Fruit fly (Drosophila melanogaster) whole organism: ENCODE data around the gene Prat.

Experiments
- CG8478 ChIP-seq: fragments of >200 bp; optimal IDR thresholded peaks from 2 replicates; lab custom pipeline; 2018; ENCODE audit warnings: inconsistent platforms
- psq ChIP-seq: fragments of >200 bp; optimal IDR thresholded peaks from 2 replicates; lab custom pipeline; 2017
- usp ChIP-seq: fragments of >200 bp; optimal IDR thresholded peaks from 2 replicates; lab custom pipeline; 2017; ENCODE audit warnings: missing biosample characterization, missing genetic modification characterization, mixed read lengths

DNA sequence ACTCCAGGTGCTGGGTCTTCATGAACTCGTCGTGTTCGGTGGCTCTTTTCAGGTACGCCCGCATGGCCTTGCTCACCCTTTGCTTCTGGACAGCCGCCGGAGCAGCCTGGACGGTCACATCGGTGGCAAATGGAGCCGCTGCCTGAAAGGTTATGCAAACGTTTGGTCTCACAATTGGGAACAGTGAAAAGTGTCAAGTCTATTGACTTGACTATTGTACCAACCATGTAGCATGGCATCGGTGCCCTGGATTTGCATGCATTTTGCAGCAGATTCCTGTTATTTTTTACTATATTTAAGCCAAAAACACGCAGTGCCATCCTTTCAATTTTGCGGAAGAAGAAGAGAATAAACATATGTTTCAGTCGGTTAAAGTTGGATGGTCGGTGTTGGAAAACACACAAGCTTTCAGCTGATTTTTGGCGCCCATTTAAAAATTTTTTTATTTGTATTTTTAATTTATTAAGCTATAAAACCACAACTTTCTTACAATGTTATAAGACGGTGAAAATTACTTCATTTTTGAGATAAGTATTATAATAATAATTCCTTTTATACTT lies 9.2 kb downstream of the Prat start, which contains the start of gene mRpS9:
- no peak for TF ChIP-seq usp (GFP tag; lab: Kevin White, UChicago)
- TF ChIP-seq CG8478 (lab: Kevin White, UChicago) = no peak
- TF ChIP-seq psq (lab: Kevin White, UChicago) = no peak
